Fruit fly (Drosophila melanogaster) whole organism, prepupa: ENCODE results near the gene CG42832.

Source experiments
- CG10631 ChIP-seq: fragments of 200-800 bp; sonication (Bioruptor generic); optimal IDR thresholded peaks from 2 replicates; lab custom pipeline; 2016; ENCODE audit warnings: missing biosample characterization, missing genetic modification characterization
- CG11294 ChIP-seq: fragments of 200-800 bp; sonication (Bioruptor generic); IDR thresholded peaks from 2 replicates; pipeline ENCODE4 v1.3.6; 2022; ENCODE audit warnings: missing biosample characterization, missing genetic modification characterization
- CG11902 ChIP-seq: fragments of 200-800 bp; sonication (Bioruptor generic); optimal IDR thresholded peaks from 3 replicates; lab custom pipeline; 2016; ENCODE audit warnings: missing biosample characterization, missing genetic modification characterization
- CG15336 ChIP-seq: fragments of 200-800 bp; sonication (Bioruptor generic); IDR thresholded peaks from 2 replicates; pipeline ENCODE4 v1.3.6; 2022; ENCODE audit warnings: missing biosample characterization, missing genetic modification characterization
- CG16779 ChIP-seq: fragments of 200-800 bp; sonication (Bioruptor generic); optimal IDR thresholded peaks from 3 replicates; lab custom pipeline; 2017; ENCODE audit warnings: missing biosample characterization, mild to moderate bottlenecking, missing genetic modification characterization
- CG3032 ChIP-seq: fragments of 200-800 bp; optimal IDR thresholded peaks from 2 replicates; lab custom pipeline; 2019; ENCODE audit warnings: missing biosample characterization, mild to moderate bottlenecking, missing genetic modification characterization, moderate library complexity
- CG6808 ChIP-seq: fragments of 200-800 bp; sonication (Bioruptor generic); optimal IDR thresholded peaks from 3 replicates; lab custom pipeline; 2017; ENCODE audit warnings: missing biosample characterization, missing genetic modification characterization, mild to moderate bottlenecking, moderate library complexity, missing genetic modification reagents
- Eip78C ChIP-seq: fragments of 200-800 bp; sonication (Bioruptor generic); peaks from one replicate; lab custom pipeline; 2016; ENCODE audit warnings: missing biosample characterization, missing genetic modification characterization
- Eip93F ChIP-seq: fragments of 200-800 bp; sonication (Bioruptor generic); optimal IDR thresholded peaks from 2 replicates; lab custom pipeline; 2016; ENCODE audit warnings: missing biosample characterization, mild to moderate bottlenecking, missing genetic modification characterization
- Hr38 ChIP-seq: sonication (Bioruptor generic); optimal IDR thresholded peaks from 2 replicates; lab custom pipeline; 2016; ENCODE audit warnings: missing biosample characterization, missing genetic modification characterization
- Hr39 ChIP-seq: fragments of 200-800 bp; sonication (Bioruptor generic); optimal IDR thresholded peaks from 2 replicates; lab custom pipeline; 2016; ENCODE audit warnings: missing biosample characterization, missing genetic modification characterization
- Hr4 ChIP-seq: fragments of 200-800 bp; sonication (Bioruptor generic); optimal IDR thresholded peaks from 3 replicates; lab custom pipeline; 2016; ENCODE audit warnings: missing biosample characterization, missing genetic modification characterization
- OdsH ChIP-seq: fragments of 200-800 bp; sonication (Bioruptor generic); optimal IDR thresholded peaks from 3 replicates; lab custom pipeline; 2016; ENCODE audit warnings: missing biosample characterization, missing genetic modification characterization
- Sox14 ChIP-seq: fragments of 200-800 bp; sonication (Bioruptor generic); optimal IDR thresholded peaks from 3 replicates; lab custom pipeline; 2016; ENCODE audit warnings: missing biosample characterization, missing genetic modification characterization
- Sox15 ChIP-seq: fragments of 200-800 bp; sonication (Bioruptor generic); optimal IDR thresholded peaks from 3 replicates; lab custom pipeline; 2016; ENCODE audit warnings: missing biosample characterization, missing genetic modification characterization
- cyc ChIP-seq: fragments of 200-800 bp; sonication (Bioruptor generic); optimal IDR thresholded peaks from 3 replicates; lab custom pipeline; 2016; ENCODE audit warnings: missing biosample characterization, missing genetic modification characterization
- dsx ChIP-seq: fragments of 200-800 bp; optimal IDR thresholded peaks from 3 replicates; lab custom pipeline; 2019; ENCODE audit warnings: missing biosample characterization, mild to moderate bottlenecking, missing genetic modification characterization, moderate library complexity; ENCODE audit not compliant: poor library complexity, severe bottlenecking
- eg ChIP-seq: fragments of 200-800 bp; sonication (Bioruptor generic); IDR thresholded peaks from 3 replicates; pipeline ENCODE4 v1.3.6; 2022; ENCODE audit warnings: missing biosample characterization, missing genetic modification characterization
- esn ChIP-seq: fragments of 200-800 bp; sonication (Bioruptor generic); optimal IDR thresholded peaks from 2 replicates; lab custom pipeline; 2016; ENCODE audit warnings: missing biosample characterization, mild to moderate bottlenecking, missing genetic modification characterization, moderate library complexity
- fd59A ChIP-seq: fragments of 200-800 bp; sonication (Bioruptor generic); optimal IDR thresholded peaks from 2 replicates; lab custom pipeline; 2017; ENCODE audit warnings: missing biosample characterization, mild to moderate bottlenecking, missing genetic modification characterization, missing genetic modification reagents
- fkh ChIP-seq: fragments of 200-800 bp; sonication (Bioruptor generic); optimal IDR thresholded peaks from 3 replicates; lab custom pipeline; 2017; ENCODE audit warnings: missing biosample characterization, mild to moderate bottlenecking, missing genetic modification characterization, moderate library complexity
- lz ChIP-seq: fragments of 200-800 bp; sonication (Bioruptor generic); optimal IDR thresholded peaks from 3 replicates; lab custom pipeline; 2016; ENCODE audit warnings: missing biosample characterization, missing genetic modification characterization
- ss ChIP-seq, 2 experiments: fragments of 200-800 bp; sonication (Bioruptor generic); optimal IDR thresholded peaks; 2 replicates in 1 of 2; 3 replicates in 1 of 2; lab custom pipeline; 2017 to 2018; ENCODE audit warnings: mild to moderate bottlenecking in 2 of 2, missing biosample characterization in 2 of 2, missing genetic modification characterization in 2 of 2, moderate library complexity in 1 of 2
- svp ChIP-seq: fragments of 200-800 bp; sonication (Bioruptor generic); peaks from one replicate; lab custom pipeline; 2016; ENCODE audit warnings: missing biosample characterization, missing genetic modification characterization

The CG42832 gene

dm6 chr3L:11623245-11623883 is 13.4 kb downstream of the CG42832 start (continued):
- TF ChIP-seq esn (GFP tag; lab: Kevin White, UChicago) (peak; percentile 25), CG11902 (no peak), Sox15 (GFP tag; lab: Kevin White, UChicago) (no peak), Hr39 (no peak), CG10631 (GFP tag; lab: Kevin White, UChicago) (no peak), lz (GFP tag; lab: Kevin White, UChicago) (no peak), fd59A (no peak), cyc (GFP tag; lab: Kevin White, UChicago) (no peak)

DNA sequence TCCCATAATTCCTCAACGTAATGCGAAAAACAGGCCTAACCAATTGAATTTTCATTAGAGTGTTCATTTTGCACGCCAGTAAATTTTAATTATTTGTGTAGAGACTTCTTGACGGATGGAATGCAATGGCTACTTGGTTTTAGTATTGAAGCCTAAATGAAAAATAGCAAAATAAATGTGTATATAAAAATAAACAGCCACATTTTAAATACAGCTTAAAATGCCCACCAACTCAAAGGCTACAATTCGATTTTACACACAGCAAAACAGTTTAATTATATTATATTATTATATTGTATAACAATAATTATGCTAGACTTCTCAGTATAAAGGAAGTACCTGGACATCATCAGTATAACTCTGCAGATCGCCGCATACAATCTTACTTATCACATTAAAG is 14.3 kb downstream of the CG42832 start, which contains the start of gene Akr1B:
Akr1B (minus strand) TSS at position 101 of the 400 bp plus-strand sequence.
- TF ChIP-seq eg (no peak), CG6808 (GFP tag; lab: Kevin White, UChicago) (no peak), fd59A (no peak), svp (GFP tag; lab: Kevin White, UChicago) (no peak), Sox14 (GFP tag; lab: Kevin White, UChicago) (no peak), CG16779 (no peak)

DNA sequence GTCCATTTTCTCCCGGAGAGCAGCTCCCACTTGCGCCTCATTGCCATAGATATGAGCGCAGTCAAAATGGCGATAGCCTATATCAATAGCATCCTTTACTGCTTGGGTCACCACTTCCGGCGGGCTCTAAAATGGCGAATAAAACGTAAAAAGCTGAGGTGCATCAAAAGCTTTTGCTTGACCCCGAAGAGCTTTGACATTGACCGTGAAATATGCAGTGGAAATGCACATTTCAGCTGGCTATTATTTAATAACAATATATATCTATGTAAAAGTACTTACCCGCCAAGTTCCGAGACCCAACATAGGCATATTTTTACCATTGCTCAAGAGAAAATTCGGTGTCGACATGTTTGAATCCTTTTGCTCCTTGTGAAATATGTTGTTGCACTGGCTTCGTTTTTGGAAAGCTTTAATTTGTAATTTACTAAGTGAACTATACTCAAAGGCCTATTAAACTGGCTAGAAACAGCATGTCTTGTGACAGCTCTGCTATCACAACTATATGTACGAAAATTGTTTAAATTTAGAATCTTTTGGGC is 15.8 kb downstream of the CG42832 start, which contains the start of gene CG6083:
CG6083 (minus strand) TSS at position 492 of the 542 bp plus-strand sequence.
- TF ChIP-seq lz (GFP tag; lab: Kevin White, UChicago) (no peak), svp (GFP tag; lab: Kevin White, UChicago) (no peak), esn (GFP tag; lab: Kevin White, UChicago) (no peak)

dm6 chr3L:11626229-11626826 is 16.4 kb downstream of the CG42832 start, which contains the start of gene PCID2:
Gene PCID2 (plus strand): TSS chr3L:11626441.
- TF ChIP-seq Eip78C (GFP tag; lab: Kevin White, UChicago) (peak; percentile 16), CG11294 (GFP tag; lab: Robert Waterston, UW) (no peak), svp (GFP tag; lab: Kevin White, UChicago) (peak; percentile 82)
- TF ChIP-seq, all 60 proteins: peak for 2

DNA sequence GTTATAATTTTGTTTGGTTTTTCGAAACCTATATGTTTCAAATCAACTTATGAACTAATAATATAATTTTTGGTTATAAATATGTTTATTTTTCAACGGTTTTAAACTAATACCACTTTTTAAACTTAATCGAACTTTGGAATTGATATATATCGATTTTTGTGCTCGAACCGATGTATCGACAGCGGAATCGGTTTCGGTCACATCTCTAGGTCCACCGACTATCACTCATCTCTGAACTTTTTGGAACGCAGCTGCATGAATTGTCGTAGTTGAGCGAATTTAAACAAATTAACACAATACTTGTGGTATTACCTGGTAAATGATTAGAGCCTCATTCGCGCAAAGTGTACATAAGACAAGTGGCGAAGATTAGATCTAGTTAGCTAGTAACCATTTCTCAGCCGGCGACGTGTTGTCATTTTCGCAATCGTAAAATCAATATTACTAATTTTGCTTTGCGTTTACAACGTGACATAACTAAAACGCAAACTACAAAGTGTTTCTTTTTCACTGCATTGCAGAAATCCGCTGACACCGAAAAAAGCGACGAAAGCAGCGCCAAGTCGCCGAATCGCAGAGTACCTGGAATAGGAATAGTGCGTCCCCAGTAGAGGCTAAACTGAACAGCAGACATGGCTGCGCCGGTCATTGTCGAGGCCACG is 18.0 kb downstream of the CG42832 start, which contains the start of gene Apt1:
Apt1 (plus strand) TSS at position 219 of the 665 bp plus-strand sequence.
- TF ChIP-seq Sox15 (GFP tag; lab: Kevin White, UChicago) (no peak), CG3032 (peak; percentile 6), dsx (GFP tag; lab: Kevin White, UChicago) (peak; percentile 11), fkh (GFP tag; lab: Kevin White, UChicago) (peak; percentile 48), esn (GFP tag; lab: Kevin White, UChicago) (peak; percentile 44), Eip78C (GFP tag; lab: Kevin White, UChicago) (peak; percentile 39), Hr4 (GFP tag; lab: Kevin White, UChicago) (peak; percentile 4), lz (GFP tag; lab: Kevin White, UChicago) (peak; percentile 11), cyc (GFP tag; lab: Kevin White, UChicago) (no peak), Hr38 (GFP tag; lab: Kevin White, UChicago) (no peak), OdsH (peak; percentile 4), ss (GFP tag; optimal IDR thresholded peaks at IDR 0.05; lab: Kevin White, UChicago) (peak; percentile 27 to 41), Eip93F (no peak), svp (GFP tag; lab: Kevin White, UChicago) (peak; percentile 68)

- TF ChIP-seq lz (GFP tag; lab: Kevin White, UChicago), result peak; percentile 24
- no peak for TF ChIP-seq CG15336 (GFP tag; lab: Robert Waterston, UW)
- TF ChIP-seq esn (GFP tag; lab: Kevin White, UChicago), result peak; percentile 9
These were observed 20.7 kb downstream of the CG42832 start for dm6 chr3L:11630684-11631083.
